Worm (Caenorhabditis elegans) whole organism, L2 larva: ENCODE results near the gene clec-153.

Experiments used
- ama-1 ChIP-seq: fragments of 150-350 bp; optimal IDR thresholded peaks from 2 replicates; lab custom pipeline; 2018; ENCODE audit warnings: inconsistent platforms
- blmp-1 ChIP-seq: sonication (generic microtip); optimal IDR thresholded peaks from 2 replicates; lab custom pipeline; 2017; ENCODE audit warnings: missing genetic modification characterization, mild to moderate bottlenecking, missing compliant biosample characterization, antibody characterized with exemption, moderate library complexity; ENCODE audit not compliant: insufficient read depth
- ceh-16 ChIP-seq: fragments of 150-350 bp; optimal IDR thresholded peaks from 2 replicates; lab custom pipeline; 2014; ENCODE audit warnings: missing biosample characterization, missing genetic modification characterization
- lin-13 ChIP-seq: fragments of 150-350 bp; optimal IDR thresholded peaks from 2 replicates; lab custom pipeline; 2014; ENCODE audit warnings: missing biosample characterization, missing genetic modification reagents, missing genetic modification characterization
- lin-39 ChIP-seq: fragments of 150-350 bp; optimal IDR thresholded peaks from 2 replicates; lab custom pipeline; 2014; ENCODE audit warnings: missing biosample characterization, missing genetic modification reagents, missing genetic modification characterization
- lsy-2 ChIP-seq, 2 experiments: fragments of 150-350 bp in 1 of 2; sonication (generic microtip) in 1 of 2; optimal IDR thresholded peaks; 2 replicates each; lab custom pipeline; 2014 to 2017; ENCODE audit warnings: missing biosample characterization in 2 of 2, missing genetic modification characterization in 2 of 2
- nhr-23 ChIP-seq: fragments of 150-350 bp; optimal IDR thresholded peaks from 2 replicates; lab custom pipeline; 2014; ENCODE audit warnings: missing biosample characterization, missing genetic modification reagents, missing genetic modification characterization
- nhr-25 ChIP-seq: fragments of 150-350 bp; sonication (generic microtip); optimal IDR thresholded peaks from 3 replicates; lab custom pipeline; 2014; ENCODE audit warnings: missing biosample characterization, missing genetic modification characterization
- snpc-4 ChIP-seq: fragments of 150-350 bp; optimal IDR thresholded peaks from 2 replicates; lab custom pipeline; 2014; ENCODE audit warnings: missing biosample characterization, missing genetic modification characterization
- unc-39 ChIP-seq: fragments of 150-350 bp; optimal IDR thresholded peaks from 2 replicates; lab custom pipeline; 2014; ENCODE audit warnings: missing biosample characterization, missing genetic modification characterization
- unc-62 ChIP-seq: fragments of 150-350 bp; optimal IDR thresholded peaks from 2 replicates; lab custom pipeline; 2014; ENCODE audit warnings: missing biosample characterization, missing genetic modification reagents, missing genetic modification characterization
- ztf-11 ChIP-seq: sonication (generic microtip); optimal IDR thresholded peaks from 2 replicates; lab custom pipeline; 2017; ENCODE audit warnings: missing biosample characterization, missing genetic modification characterization

DNA sequence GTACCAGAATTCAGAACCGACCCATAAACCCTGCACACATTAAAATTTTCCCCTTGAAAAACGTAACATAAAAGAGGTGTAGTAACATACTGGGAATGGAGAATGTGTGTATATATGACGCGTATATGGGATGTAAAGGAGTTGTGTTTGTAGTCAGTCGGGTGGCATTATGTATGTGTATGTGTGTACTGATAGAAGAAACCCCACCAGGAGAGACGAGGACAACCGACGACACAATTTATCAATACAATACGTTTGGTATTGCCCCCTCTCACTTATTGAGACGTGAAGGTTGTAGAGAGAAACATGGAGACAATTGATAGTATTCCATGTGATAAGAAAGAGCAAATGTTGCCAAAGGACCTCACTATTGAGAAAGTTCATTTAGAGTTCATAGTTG lies 33.0 kb downstream of the clec-153 start:
- TF ChIP-seq snpc-4 (no peak), unc-62 (GFP tag; lab: Kevin White, UChicago) (no peak), ama-1 (lab: Kevin White, UChicago) (no peak), ztf-11 (tag; lab: Kevin White, UChicago) (no peak), lsy-2 (tag; optimal IDR thresholded peaks at IDR 0.05; lab: Kevin White, UChicago) (no peak), lin-13 (GFP tag; lab: Kevin White, UChicago) (no peak), nhr-25 (tag; lab: Kevin White, UChicago) (no peak), blmp-1 (no peak), ceh-16 (no peak), nhr-23 (tag; lab: Kevin White, UChicago) (no peak), unc-39 (no peak), lin-39 (no peak)
